Fruit fly (Drosophila melanogaster) whole organism, larva: ENCODE results near the gene RabX2.

Source experiments
- noc ChIP-seq: fragments of 200-800 bp; sonication (Bioruptor generic); optimal IDR thresholded peaks from 3 replicates; lab custom pipeline; 2019; ENCODE audit warnings: missing biosample characterization, mild to moderate bottlenecking, missing genetic modification characterization, moderate library complexity

Gene RabX2

dm6 chrX:10417129-10417528, at the start of gene RabX2:
Gene RabX2, plus strand, starts transcription at chrX:10417429.
- TF ChIP-seq noc (tag; lab: Kevin White, UChicago): no peak

- TF ChIP-seq noc (tag; lab: Kevin White, UChicago): no peak
These were observed 49.4 kb upstream of the RabX2 start, which contains the start of gene CG17841 for dm6 chrX:10367801-10368203. Gene CG17841, plus strand, starts transcription at chrX:10368052.

dm6 chrX:10369315-10369714, 47.9 kb upstream of the RabX2 start:
- no peak for TF ChIP-seq noc (tag; lab: Kevin White, UChicago)

- TF ChIP-seq noc (tag; lab: Kevin White, UChicago): no peak
These were observed 47.5 kb upstream of the RabX2 start for dm6 chrX:10369763-10370162.

dm6 chrX:10370201-10371038, 46.8 kb upstream of the RabX2 start:
- TF ChIP-seq noc (tag; lab: Kevin White, UChicago): peak; percentile 25

- no peak for TF ChIP-seq noc (tag; lab: Kevin White, UChicago)
These were observed 42.0 kb upstream of the RabX2 start, which contains the start of the genes CG32686 and CG2898 for dm6 chrX:10375216-10375615. Gene CG32686, minus strand, starts transcription at chrX:10375316. Gene CG2898, plus strand, starts transcription at chrX:10375374.

dm6 chrX:10381252-10381651, 36.0 kb upstream of the RabX2 start, which contains the start of gene CG32681:
Gene CG32681, minus strand, starts transcription at chrX:10381352.
- no peak for TF ChIP-seq noc (tag; lab: Kevin White, UChicago)

- no peak for TF ChIP-seq noc (tag; lab: Kevin White, UChicago)
These were observed 32.3 kb upstream of the RabX2 start for dm6 chrX:10384947-10385346.

dm6 chrX:10385757-10386156, 31.5 kb upstream of the RabX2 start, which contains the start of the genes Psf3 and flw:
Gene Psf3, minus strand, starts transcription at chrX:10385861.
Gene flw, plus strand, starts transcription at chrX:10385960.
- TF ChIP-seq noc (tag; lab: Kevin White, UChicago): no peak

dm6 chrX:10386183-10386582, 31.0 kb upstream of the RabX2 start:
- no peak for TF ChIP-seq noc (tag; lab: Kevin White, UChicago)

- peak; percentile 17 for TF ChIP-seq noc (tag; lab: Kevin White, UChicago)
These were observed 30.4 kb upstream of the RabX2 start for dm6 chrX:10386810-10387340.

dm6 chrX:10387672-10388071, 29.6 kb upstream of the RabX2 start:
- TF ChIP-seq noc (tag; lab: Kevin White, UChicago): peak; percentile 44

- TF ChIP-seq noc (tag; lab: Kevin White, UChicago): no peak
These were observed 20.4 kb upstream of the RabX2 start for dm6 chrX:10396832-10397231.

dm6 chrX:10397514-10398133, 19.6 kb upstream of the RabX2 start:
- peak; percentile 53 for TF ChIP-seq noc (tag; lab: Kevin White, UChicago)

- no peak for TF ChIP-seq noc (tag; lab: Kevin White, UChicago)
These were observed 18.3 kb upstream of the RabX2 start for dm6 chrX:10398959-10399358.

- no peak for TF ChIP-seq noc (tag; lab: Kevin White, UChicago)
These were observed 15.5 kb downstream of the RabX2 start, which contains the start of gene CG12640 for dm6 chrX:10432712-10433111. Gene CG12640, minus strand, starts transcription at chrX:10432812.
